Worm (Caenorhabditis elegans) whole organism, L2 larva: ENCODE results near the gene B0212.3.

ENCODE experiments used
- alr-1 ChIP-seq: fragments of 150-350 bp; optimal IDR thresholded peaks from 2 replicates; lab custom pipeline; 2014; ENCODE audit warnings: missing biosample characterization, missing genetic modification characterization
- ama-1 ChIP-seq: fragments of 150-350 bp; optimal IDR thresholded peaks from 2 replicates; lab custom pipeline; 2018; ENCODE audit warnings: inconsistent platforms
- dmd-4 ChIP-seq: sonication (generic microtip); optimal IDR thresholded peaks from 2 replicates; lab custom pipeline; 2017; ENCODE audit warnings: missing biosample characterization, missing genetic modification characterization
- egl-27 ChIP-seq: sonication (generic microtip); optimal IDR thresholded peaks from 3 replicates; lab custom pipeline; 2017; ENCODE audit warnings: missing biosample characterization, missing genetic modification reagents, missing genetic modification characterization
- elt-1 ChIP-seq: fragments of 150-350 bp; optimal IDR thresholded peaks from 2 replicates; lab custom pipeline; 2014; ENCODE audit warnings: missing biosample characterization, missing genetic modification characterization
- fos-1 ChIP-seq: fragments of 150-350 bp; optimal IDR thresholded peaks from 2 replicates; lab custom pipeline; 2014; ENCODE audit warnings: missing biosample characterization, missing genetic modification characterization
- lin-13 ChIP-seq: fragments of 150-350 bp; optimal IDR thresholded peaks from 2 replicates; lab custom pipeline; 2014; ENCODE audit warnings: missing biosample characterization, missing genetic modification reagents, missing genetic modification characterization
- lin-39 ChIP-seq: fragments of 150-350 bp; optimal IDR thresholded peaks from 2 replicates; lab custom pipeline; 2014; ENCODE audit warnings: missing biosample characterization, missing genetic modification reagents, missing genetic modification characterization
- lsy-2 ChIP-seq, 2 experiments: fragments of 150-350 bp in 1 of 2; sonication (generic microtip) in 1 of 2; optimal IDR thresholded peaks; 2 replicates each; lab custom pipeline; 2014 to 2017; ENCODE audit warnings: missing biosample characterization in 2 of 2, missing genetic modification characterization in 2 of 2
- mbf-1 ChIP-seq: sonication (generic microtip); optimal IDR thresholded peaks from 2 replicates; lab custom pipeline; 2017; ENCODE audit warnings: missing biosample characterization, missing genetic modification characterization
- mdl-1 ChIP-seq, 2 experiments: fragments of 150-350 bp in 1 of 2; sonication (generic microtip) in 1 of 2; optimal IDR thresholded peaks; 2 replicates each; lab custom pipeline; 2017; ENCODE audit warnings: missing biosample characterization in 2 of 2, missing genetic modification characterization in 2 of 2
- nhr-11 ChIP-seq: fragments of 150-350 bp; optimal IDR thresholded peaks from 2 replicates; lab custom pipeline; 2014; ENCODE audit warnings: missing biosample characterization, missing genetic modification characterization
- nhr-6 ChIP-seq: fragments of 150-350 bp; optimal IDR thresholded peaks from 2 replicates; lab custom pipeline; 2014; ENCODE audit warnings: missing biosample characterization, missing genetic modification characterization
- ztf-11 ChIP-seq: sonication (generic microtip); optimal IDR thresholded peaks from 2 replicates; lab custom pipeline; 2017; ENCODE audit warnings: missing biosample characterization, missing genetic modification characterization

- no peak for TF ChIP-seq lsy-2 (tag; optimal IDR thresholded peaks at IDR 0.05; lab: Kevin White, UChicago)
- TF ChIP-seq mdl-1 (tag; optimal IDR thresholded peaks at IDR 0.05; lab: Kevin White, UChicago) = no peak
- no peak for TF ChIP-seq fos-1 (tag; lab: Kevin White, UChicago)
- no peak for TF ChIP-seq elt-1 (tag; lab: Kevin White, UChicago)
- TF ChIP-seq ztf-11 = no peak
- TF ChIP-seq dmd-4 (tag; lab: Kevin White, UChicago) = no peak
- TF ChIP-seq egl-27 (tag; lab: Kevin White, UChicago) = no peak
- TF ChIP-seq mbf-1 (tag; lab: Kevin White, UChicago) = no peak
- no peak for TF ChIP-seq nhr-6
- TF ChIP-seq alr-1 (tag; lab: Kevin White, UChicago) = no peak
- TF ChIP-seq lin-39 (tag; lab: Kevin White, UChicago) = no peak
- no peak for TF ChIP-seq lin-13
- TF ChIP-seq nhr-11 (tag; lab: Kevin White, UChicago) = no peak
- no peak for TF ChIP-seq ama-1 (lab: Kevin White, UChicago)
Observed at ce11 chrIV:3578667-3579066, 38.7 kb downstream of the B0212.3 start.
